Worm (Caenorhabditis elegans) whole organism, L1 larva: ENCODE measurements around the gene pals-21.

ENCODE experiments used
- C04F5.9 ChIP-seq: sonication (generic microtip); optimal IDR thresholded peaks from 2 replicates; lab custom pipeline; 2016; ENCODE audit warnings: missing genetic modification characterization, missing compliant biosample characterization
- ama-1 ChIP-seq: fragments of 150-350 bp; optimal IDR thresholded peaks from 2 replicates; lab custom pipeline; 2014
- ceh-8 ChIP-seq: fragments of 200-800 bp; sonication (Bioruptor generic); optimal IDR thresholded peaks from 2 replicates; lab custom pipeline; 2018; ENCODE audit warnings: mild to moderate bottlenecking, missing genetic modification characterization, moderate library complexity, missing compliant biosample characterization
- efl-1 ChIP-seq, 4 experiments: fragments of 150-350 bp; optimal IDR thresholded peaks in 3 of 4; peaks in 1 of 4; 1 replicate in 1 of 4; 2 replicates in 3 of 4; lab custom pipeline; 2014; ENCODE audit warnings: missing biosample characterization in 2 of 4, missing genetic modification characterization in 2 of 4, missing genetic modification reagents in 2 of 4
- efl-3 ChIP-seq: fragments of 200-800 bp; sonication (Bioruptor generic); optimal IDR thresholded peaks from 2 replicates; lab custom pipeline; 2018; ENCODE audit warnings: mild to moderate bottlenecking, missing genetic modification characterization, missing compliant biosample characterization
- fkh-4 ChIP-seq: sonication (generic microtip); optimal IDR thresholded peaks from 2 replicates; lab custom pipeline; 2016; ENCODE audit warnings: missing compliant biosample characterization, missing genetic modification characterization, borderline replicate concordance
- lin-39 ChIP-seq: fragments of 150-350 bp; optimal IDR thresholded peaks from 2 replicates; lab custom pipeline; 2014; ENCODE audit warnings: missing biosample characterization, missing genetic modification reagents, missing genetic modification characterization
- nhr-11 ChIP-seq: fragments of 150-350 bp; optimal IDR thresholded peaks from 2 replicates; lab custom pipeline; 2014; ENCODE audit warnings: missing biosample characterization, missing genetic modification characterization
- nhr-237 ChIP-seq: fragments of 150-350 bp; optimal IDR thresholded peaks from 2 replicates; lab custom pipeline; 2014; ENCODE audit warnings: missing biosample characterization, missing genetic modification characterization
- unc-130 ChIP-seq: fragments of 150-350 bp; optimal IDR thresholded peaks from 2 replicates; lab custom pipeline; 2017; ENCODE audit warnings: missing biosample characterization, missing genetic modification characterization, inconsistent platforms

ce11 chrIII:1342919-1343419, 37.5 kb downstream of the pals-21 start, which contains the start of gene fbxa-27:
- TF ChIP-seq ama-1 (lab: Kevin White, UChicago) (no peak), lin-39 (tag; lab: Kevin White, UChicago) (no peak), nhr-237 (tag; lab: Kevin White, UChicago) (no peak), nhr-11 (tag; lab: Kevin White, UChicago) (no peak), efl-1 (optimal IDR thresholded peaks at IDR 0.05; lab: Kevin White, UChicago) (peak; percentile 27 to 63), efl-1 (GFP tag; optimal IDR thresholded peaks at IDR 0.05 in 1 of 2; lab: Kevin White, UChicago) (peak; percentile 62 to 76), fkh-4 (tag; lab: Kevin White, UChicago) (no peak), unc-130 (tag; lab: Kevin White, UChicago) (no peak), ceh-8 (no peak), efl-3 (no peak), C04F5.9 (tag; lab: Kevin White, UChicago) (no peak)
